Worm (Caenorhabditis elegans) whole organism, L2 larva: Measurements from ENCODE around the gene clc-17.

Experiments used
- C34F6.9 ChIP-seq: fragments of 150-350 bp; optimal IDR thresholded peaks from 2 replicates; lab custom pipeline; 2014; ENCODE audit warnings: missing biosample characterization, missing genetic modification characterization
- F13H6.1 ChIP-seq: sonication (generic microtip); optimal IDR thresholded peaks from 2 replicates; lab custom pipeline; 2016; ENCODE audit warnings: missing genetic modification characterization, missing compliant biosample characterization
- R02D3.7 ChIP-seq: fragments of 150-350 bp; optimal IDR thresholded peaks from 2 replicates; lab custom pipeline; 2014; ENCODE audit warnings: missing biosample characterization, missing genetic modification characterization
- Y55F3AM.14 ChIP-seq: fragments of 200-800 bp; sonication (Bioruptor generic); optimal IDR thresholded peaks from 2 replicates; lab custom pipeline; 2018; ENCODE audit warnings: mild to moderate bottlenecking, missing genetic modification characterization, missing compliant biosample characterization
- ZK546.5 ChIP-seq: sonication (generic microtip); optimal IDR thresholded peaks from 2 replicates; lab custom pipeline; 2017; ENCODE audit warnings: missing biosample characterization, missing genetic modification characterization
- alr-1 ChIP-seq: fragments of 150-350 bp; optimal IDR thresholded peaks from 2 replicates; lab custom pipeline; 2014; ENCODE audit warnings: missing biosample characterization, missing genetic modification characterization
- aly-2 ChIP-seq: fragments of 150-350 bp; optimal IDR thresholded peaks from 2 replicates; lab custom pipeline; 2014; ENCODE audit warnings: missing biosample characterization, missing genetic modification characterization
- ama-1 ChIP-seq: fragments of 150-350 bp; optimal IDR thresholded peaks from 2 replicates; lab custom pipeline; 2018; ENCODE audit warnings: inconsistent platforms
- blmp-1 ChIP-seq: sonication (generic microtip); optimal IDR thresholded peaks from 2 replicates; lab custom pipeline; 2017; ENCODE audit warnings: missing genetic modification characterization, mild to moderate bottlenecking, missing compliant biosample characterization, antibody characterized with exemption, moderate library complexity; ENCODE audit not compliant: insufficient read depth
- ceh-16 ChIP-seq: fragments of 150-350 bp; optimal IDR thresholded peaks from 2 replicates; lab custom pipeline; 2014; ENCODE audit warnings: missing biosample characterization, missing genetic modification characterization
- crh-2 ChIP-seq: sonication (generic microtip); optimal IDR thresholded peaks from 2 replicates; lab custom pipeline; 2017; ENCODE audit warnings: missing biosample characterization, missing genetic modification characterization
- dmd-4 ChIP-seq: sonication (generic microtip); optimal IDR thresholded peaks from 2 replicates; lab custom pipeline; 2017; ENCODE audit warnings: missing biosample characterization, missing genetic modification characterization
- egl-27 ChIP-seq: sonication (generic microtip); optimal IDR thresholded peaks from 3 replicates; lab custom pipeline; 2017; ENCODE audit warnings: missing biosample characterization, missing genetic modification reagents, missing genetic modification characterization
- elt-1 ChIP-seq: fragments of 150-350 bp; optimal IDR thresholded peaks from 2 replicates; lab custom pipeline; 2014; ENCODE audit warnings: missing biosample characterization, missing genetic modification characterization
- elt-3 ChIP-seq: sonication (generic microtip); optimal IDR thresholded peaks from 2 replicates; lab custom pipeline; 2017; ENCODE audit warnings: missing biosample characterization, missing genetic modification characterization
- fos-1 ChIP-seq: fragments of 150-350 bp; optimal IDR thresholded peaks from 2 replicates; lab custom pipeline; 2014; ENCODE audit warnings: missing biosample characterization, missing genetic modification characterization
- gmeb-1 ChIP-seq: fragments of 150-350 bp; optimal IDR thresholded peaks from 2 replicates; lab custom pipeline; 2014; ENCODE audit warnings: missing biosample characterization, missing genetic modification characterization
- lin-11 ChIP-seq: fragments of 150-350 bp; sonication (generic microtip); optimal IDR thresholded peaks from 2 replicates; lab custom pipeline; 2014; ENCODE audit warnings: missing biosample characterization, missing genetic modification characterization, inconsistent platforms, mixed read lengths
- lin-39 ChIP-seq: fragments of 150-350 bp; optimal IDR thresholded peaks from 2 replicates; lab custom pipeline; 2014; ENCODE audit warnings: missing biosample characterization, missing genetic modification reagents, missing genetic modification characterization
- lsy-2 ChIP-seq, 2 experiments: fragments of 150-350 bp in 1 of 2; sonication (generic microtip) in 1 of 2; optimal IDR thresholded peaks; 2 replicates each; lab custom pipeline; 2014 to 2017; ENCODE audit warnings: missing biosample characterization in 2 of 2, missing genetic modification characterization in 2 of 2
- mab-5 ChIP-seq: fragments of 150-350 bp; optimal IDR thresholded peaks from 2 replicates; lab custom pipeline; 2014; ENCODE audit warnings: missing biosample characterization, missing genetic modification characterization
- mbf-1 ChIP-seq: sonication (generic microtip); optimal IDR thresholded peaks from 2 replicates; lab custom pipeline; 2017; ENCODE audit warnings: missing biosample characterization, missing genetic modification characterization
- mdl-1 ChIP-seq, 2 experiments: fragments of 150-350 bp in 1 of 2; sonication (generic microtip) in 1 of 2; optimal IDR thresholded peaks; 2 replicates each; lab custom pipeline; 2017; ENCODE audit warnings: missing biosample characterization in 2 of 2, missing genetic modification characterization in 2 of 2
- nhr-10 ChIP-seq: sonication (generic microtip); optimal IDR thresholded peaks from 2 replicates; lab custom pipeline; 2017; ENCODE audit warnings: missing biosample characterization, missing genetic modification characterization
- nhr-11 ChIP-seq: fragments of 150-350 bp; optimal IDR thresholded peaks from 2 replicates; lab custom pipeline; 2014; ENCODE audit warnings: missing biosample characterization, missing genetic modification characterization
- nhr-12 ChIP-seq: fragments of 150-350 bp; optimal IDR thresholded peaks from 2 replicates; lab custom pipeline; 2014; ENCODE audit warnings: missing biosample characterization, missing genetic modification characterization
- nhr-129 ChIP-seq: fragments of 150-350 bp; optimal IDR thresholded peaks from 2 replicates; lab custom pipeline; 2014; ENCODE audit warnings: missing biosample characterization, missing genetic modification characterization
- nhr-21 ChIP-seq: fragments of 150-350 bp; optimal IDR thresholded peaks from 2 replicates; lab custom pipeline; 2014; ENCODE audit warnings: missing biosample characterization, missing genetic modification characterization
- nhr-23 ChIP-seq: fragments of 150-350 bp; optimal IDR thresholded peaks from 2 replicates; lab custom pipeline; 2014; ENCODE audit warnings: missing biosample characterization, missing genetic modification reagents, missing genetic modification characterization
- nhr-237 ChIP-seq: fragments of 150-350 bp; optimal IDR thresholded peaks from 2 replicates; lab custom pipeline; 2014; ENCODE audit warnings: missing biosample characterization, missing genetic modification characterization
- nhr-25 ChIP-seq: fragments of 150-350 bp; sonication (generic microtip); optimal IDR thresholded peaks from 3 replicates; lab custom pipeline; 2014; ENCODE audit warnings: missing biosample characterization, missing genetic modification characterization
- nhr-6 ChIP-seq: fragments of 150-350 bp; optimal IDR thresholded peaks from 2 replicates; lab custom pipeline; 2014; ENCODE audit warnings: missing biosample characterization, missing genetic modification characterization
- nhr-77 ChIP-seq: fragments of 150-350 bp; optimal IDR thresholded peaks from 2 replicates; lab custom pipeline; 2014; ENCODE audit warnings: missing biosample characterization, missing genetic modification characterization
- peb-1 ChIP-seq: fragments of 150-350 bp; optimal IDR thresholded peaks from 2 replicates; lab custom pipeline; 2014; ENCODE audit warnings: missing biosample characterization, missing genetic modification characterization
- sem-4 ChIP-seq: fragments of 150-350 bp; optimal IDR thresholded peaks from 2 replicates; lab custom pipeline; 2014; ENCODE audit warnings: missing biosample characterization, missing genetic modification reagents, missing genetic modification characterization
- skn-1 ChIP-seq: sonication (generic microtip); optimal IDR thresholded peaks from 2 replicates; lab custom pipeline; 2017; ENCODE audit warnings: missing biosample characterization, missing genetic modification characterization
- sma-9 ChIP-seq, 2 experiments: fragments of 150-350 bp in 1 of 2; sonication (generic microtip) in 1 of 2; optimal IDR thresholded peaks; 2 replicates each; lab custom pipeline; 2014 to 2016; ENCODE audit warnings: missing genetic modification characterization in 2 of 2, mild to moderate bottlenecking in 1 of 2, missing biosample characterization in 1 of 2, missing compliant biosample characterization in 1 of 2, missing genetic modification reagents in 1 of 2, moderate library complexity in 1 of 2
- snpc-4 ChIP-seq: fragments of 150-350 bp; optimal IDR thresholded peaks from 2 replicates; lab custom pipeline; 2014; ENCODE audit warnings: missing biosample characterization, missing genetic modification characterization
- unc-39 ChIP-seq: fragments of 150-350 bp; optimal IDR thresholded peaks from 2 replicates; lab custom pipeline; 2014; ENCODE audit warnings: missing biosample characterization, missing genetic modification characterization
- unc-55 ChIP-seq: fragments of 150-350 bp; sonication (generic microtip); optimal IDR thresholded peaks from 3 replicates; lab custom pipeline; 2014; ENCODE audit warnings: missing biosample characterization, missing genetic modification reagents, missing genetic modification characterization
- unc-62 ChIP-seq: fragments of 150-350 bp; optimal IDR thresholded peaks from 2 replicates; lab custom pipeline; 2014; ENCODE audit warnings: missing biosample characterization, missing genetic modification reagents, missing genetic modification characterization
- zag-1 ChIP-seq: fragments of 150-350 bp; optimal IDR thresholded peaks from 2 replicates; lab custom pipeline; 2014; ENCODE audit warnings: missing biosample characterization, missing genetic modification characterization
- ztf-11 ChIP-seq: sonication (generic microtip); optimal IDR thresholded peaks from 2 replicates; lab custom pipeline; 2017; ENCODE audit warnings: missing biosample characterization, missing genetic modification characterization
- ztf-4 ChIP-seq: fragments of 150-350 bp; optimal IDR thresholded peaks from 2 replicates; lab custom pipeline; 2014; ENCODE audit warnings: missing biosample characterization, missing genetic modification characterization

Gene clc-17

DNA sequence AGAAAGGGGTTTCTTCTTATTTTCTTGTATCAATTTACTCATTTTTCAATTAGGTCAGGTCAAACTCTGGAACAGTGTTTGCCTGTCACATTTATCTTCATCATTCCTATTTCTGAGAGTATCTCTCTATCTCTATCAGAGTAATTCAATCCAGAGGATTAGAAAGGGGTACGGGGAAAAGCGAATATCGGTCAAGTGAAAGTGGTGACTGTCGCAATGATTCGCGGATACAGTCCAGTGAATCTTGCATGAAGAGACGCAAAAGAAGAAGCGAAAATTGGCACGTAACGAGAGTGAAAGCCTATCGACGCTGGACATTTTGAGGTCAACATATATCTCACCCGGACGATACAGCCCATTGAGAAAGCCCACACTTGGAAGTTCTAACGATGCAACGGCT lies 42.4 kb upstream of the clc-17 start, which contains the start of gene lpr-4 (continued):
- peak; percentile 94 for TF ChIP-seq blmp-1 (tag; lab: Kevin White, UChicago)
- TF ChIP-seq unc-62 (GFP tag; lab: Kevin White, UChicago), result no peak

ce11 chrX:11067256-11067655 lies 39.9 kb upstream of the clc-17 start:
- TF ChIP-seq egl-27 (tag; lab: Kevin White, UChicago) (peak; percentile 25), fos-1 (tag; lab: Kevin White, UChicago) (peak; percentile 6), lsy-2 (tag; optimal IDR thresholded peaks at IDR 0.05; lab: Kevin White, UChicago) (no peak)

DNA sequence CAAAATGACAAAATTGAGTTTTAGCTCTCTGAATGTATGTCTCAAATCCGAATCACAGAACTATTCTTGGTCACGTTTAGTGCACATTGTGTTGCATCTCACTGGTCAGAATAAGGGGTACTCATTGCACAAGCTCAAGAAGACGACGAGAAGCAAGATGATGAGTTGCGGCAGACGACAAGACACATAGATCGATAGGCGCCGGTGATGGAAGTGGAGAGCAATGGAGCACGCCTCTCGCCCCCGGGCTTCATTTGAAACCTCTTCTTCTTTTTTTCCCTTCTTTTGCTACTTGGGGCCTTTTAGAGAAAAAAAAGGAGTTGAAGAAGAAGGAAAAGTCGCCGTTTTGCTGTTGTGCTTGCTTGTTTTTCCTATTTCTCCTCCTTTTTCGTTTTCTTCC lies 38.8 kb upstream of the clc-17 start, which contains the start of gene apt-9:
apt-9 (plus strand) TSS at position 194 of the 400 bp plus-strand sequence.
- TF ChIP-seq lin-11 (tag; lab: Kevin White, UChicago), result peak; percentile 16
- TF ChIP-seq alr-1 (tag; lab: Kevin White, UChicago), result no peak
- no peak for TF ChIP-seq nhr-21 (tag; lab: Kevin White, UChicago)
- TF ChIP-seq dmd-4, result no peak
- no peak for TF ChIP-seq nhr-25 (tag; lab: Kevin White, UChicago)
- TF ChIP-seq nhr-11 (tag; lab: Kevin White, UChicago), result no peak
- TF ChIP-seq ama-1, result no peak
- no peak for TF ChIP-seq mbf-1 (tag; lab: Kevin White, UChicago)
- peak; percentile 81 for TF ChIP-seq unc-55 (GFP tag; lab: Kevin White, UChicago)
- no peak for TF ChIP-seq R02D3.7 (tag; lab: Kevin White, UChicago)
- no peak for TF ChIP-seq aly-2
- no peak for TF ChIP-seq egl-27 (tag; lab: Kevin White, UChicago)
- no peak for TF ChIP-seq gmeb-1 (tag; lab: Kevin White, UChicago)
- TF ChIP-seq fos-1 (tag; lab: Kevin White, UChicago), result no peak
- TF ChIP-seq ZK546.5, result no peak
- TF ChIP-seq snpc-4 (tag; lab: Kevin White, UChicago), result peak; percentile 23
- TF ChIP-seq nhr-237, result no peak
- no peak for TF ChIP-seq lin-39 (tag; lab: Kevin White, UChicago)
- TF ChIP-seq Y55F3AM.14, result peak; percentile 31
- no peak for TF ChIP-seq elt-3 (tag; lab: Kevin White, UChicago)
- no peak for TF ChIP-seq nhr-6
- no peak for TF ChIP-seq skn-1
- no peak for TF ChIP-seq ceh-16 (tag; lab: Kevin White, UChicago)
- peak in 1 of 2 experiments; percentile 42 for TF ChIP-seq lsy-2 (tag; optimal IDR thresholded peaks at IDR 0.05; lab: Kevin White, UChicago)
- no peak for TF ChIP-seq nhr-12 (tag; lab: Kevin White, UChicago)
- TF ChIP-seq nhr-129 (tag; lab: Kevin White, UChicago), result peak; percentile 54
- no peak for TF ChIP-seq ztf-11 (tag; lab: Kevin White, UChicago)
- TF ChIP-seq mab-5 (tag; lab: Kevin White, UChicago), result peak; percentile 8
- TF ChIP-seq crh-2 (tag; lab: Kevin White, UChicago), result no peak
- TF ChIP-seq elt-1, result no peak
- TF ChIP-seq ztf-4 (tag; lab: Kevin White, UChicago), result no peak
- peak in 1 of 2 experiments; percentile 28 for TF ChIP-seq mdl-1 (tag; optimal IDR thresholded peaks at IDR 0.05; lab: Kevin White, UChicago)
- TF ChIP-seq sem-4, result no peak
- no peak for TF ChIP-seq peb-1 (tag; lab: Kevin White, UChicago)
- TF ChIP-seq blmp-1 (tag; lab: Kevin White, UChicago), result no peak
- TF ChIP-seq F13H6.1 (tag; lab: Kevin White, UChicago), result no peak
- no peak for TF ChIP-seq nhr-10 (tag; lab: Kevin White, UChicago)
- no peak for TF ChIP-seq zag-1 (tag; lab: Kevin White, UChicago)
- peak; percentile 26 for TF ChIP-seq C34F6.9 (tag; lab: Kevin White, UChicago)
- TF ChIP-seq nhr-23 (tag; lab: Kevin White, UChicago), result no peak
- TF ChIP-seq nhr-77 (tag; lab: Kevin White, UChicago), result no peak
- TF ChIP-seq unc-39 (tag; lab: Kevin White, UChicago), result no peak
- peak; percentile 22 for TF ChIP-seq sma-9 (GFP tag; optimal IDR thresholded peaks at IDR 0.05; lab: Kevin White, UChicago)
- TF ChIP-seq sma-9 (tag; optimal IDR thresholded peaks at IDR 0.05; lab: Kevin White, UChicago), result no peak
- TF ChIP-seq unc-62 (GFP tag; lab: Kevin White, UChicago), result no peak
